Worm (Caenorhabditis elegans): Measurements from ENCODE around the gene F22F4.5.

DNA sequence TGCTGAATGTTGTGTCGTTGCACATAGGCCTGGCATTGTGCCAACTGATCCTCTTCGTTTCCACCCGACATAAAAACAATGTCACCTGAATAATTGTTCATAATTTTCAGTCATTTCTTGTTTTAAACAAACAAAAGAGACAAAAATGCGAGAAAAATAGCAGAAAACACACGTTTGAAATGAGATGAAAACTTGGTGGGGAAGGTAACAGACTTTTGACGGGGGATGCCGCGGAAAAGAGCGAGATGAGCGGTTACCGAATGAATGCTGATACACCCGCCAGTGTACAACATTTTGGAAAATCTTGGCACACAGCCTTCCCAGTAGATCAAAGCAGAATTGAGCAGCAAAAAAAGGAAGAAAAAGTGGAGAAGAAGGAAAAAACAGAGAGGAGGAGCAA lies 14.9 kb downstream of the F22F4.5 start, which contains the start of gene kin-2:
- TF ChIP-seq mec-3 (tag; optimal IDR thresholded peaks at IDR 0.05; ENCODE audit: borderline replicate concordance) (no peak), pros-1 (tag; optimal IDR thresholded peaks at IDR 0.05) (no peak), dmd-4 (tag; optimal IDR thresholded peaks at IDR 0.05; ENCODE audit: borderline replicate concordance) (no peak)
